Fruit fly (Drosophila melanogaster): Measurements from ENCODE around the gene CG8773.
A peak's percentile ranks its signal among the peaks of the same experiment; 100 is the strongest.

The CG8773 gene

dm6 chr3R:13319873-13320272, 25.3 kb downstream of the CG8773 start (continued):
- no peak for TF ChIP-seq toy (GFP tag; IDR thresholded peaks at IDR 0.05)
- no peak for TF ChIP-seq Doc3 (GFP tag; IDR thresholded peaks at IDR 0.05; ENCODE audit: partially characterized antibody)
- no peak for TF ChIP-seq CG33213 (GFP tag; optimal IDR thresholded peaks at IDR 0.05)
- TF ChIP-seq E2f2 (GFP tag; IDR thresholded peaks at IDR 0.05): no peak
- no peak for TF ChIP-seq sima (GFP tag; optimal IDR thresholded peaks at IDR 0.05)
- no peak for TF ChIP-seq CG6254 (GFP tag; optimal IDR thresholded peaks at IDR 0.05)
- no peak for TF ChIP-seq usp (GFP tag; optimal IDR thresholded peaks at IDR 0.05)
- TF ChIP-seq CG11398 (GFP tag; optimal IDR thresholded peaks at IDR 0.05): no peak
- TF ChIP-seq bigmax (GFP tag; optimal IDR thresholded peaks at IDR 0.05): no peak
- no peak for TF ChIP-seq CG14965 (GFP tag; optimal IDR thresholded peaks at IDR 0.05; ENCODE audit: borderline replicate concordance)
- TF ChIP-seq CG8944 (GFP tag; optimal IDR thresholded peaks at IDR 0.05): no peak
- TF ChIP-seq so (GFP tag; IDR thresholded peaks at IDR 0.05): no peak
- no peak for TF ChIP-seq Kr (GFP tag; optimal IDR thresholded peaks at IDR 0.05)
- TF ChIP-seq nerfin-1 (tag; optimal IDR thresholded peaks at IDR 0.05): no peak
- no peak for TF ChIP-seq disco-r (GFP tag; optimal IDR thresholded peaks at IDR 0.05)
- TF ChIP-seq ewg (GFP tag; optimal IDR thresholded peaks at IDR 0.05): peak; percentile 7
- TF ChIP-seq CG1024 (GFP tag; IDR thresholded peaks at IDR 0.05): no peak
- no peak for TF ChIP-seq CG32772 (GFP tag; IDR thresholded peaks at IDR 0.05)
- TF ChIP-seq CG11093 (GFP tag; IDR thresholded peaks at IDR 0.05): no peak
- peak; percentile 67 for TF ChIP-seq CG12071 (GFP tag; optimal IDR thresholded peaks at IDR 0.05)
- TF ChIP-seq fd64A (GFP tag; optimal IDR thresholded peaks at IDR 0.05): no peak
- TF ChIP-seq repo (GFP tag; optimal IDR thresholded peaks at IDR 0.05): no peak
- TF ChIP-seq Fer1 (GFP tag; optimal IDR thresholded peaks at IDR 0.05): no peak
- TF ChIP-seq stwl (tag; optimal IDR thresholded peaks at IDR 0.05): no peak
- TF ChIP-seq zen2 (GFP tag; IDR thresholded peaks at IDR 0.05; ENCODE audit: partially characterized antibody): no peak
- TF ChIP-seq ind (GFP tag; optimal IDR thresholded peaks at IDR 0.05): no peak
- TF ChIP-seq CG17385 (GFP tag; optimal IDR thresholded peaks at IDR 0.05): peak; percentile 41
- no peak for TF ChIP-seq CG2116 (GFP tag; optimal IDR thresholded peaks at IDR 0.05)
- no peak for TF ChIP-seq chn (GFP tag; optimal IDR thresholded peaks at IDR 0.05)
- TF ChIP-seq CG16863 (GFP tag; optimal IDR thresholded peaks at IDR 0.05): no peak
- no peak for TF ChIP-seq Chrac-16 (GFP tag; optimal IDR thresholded peaks at IDR 0.05)
- TF ChIP-seq Ets97D (GFP tag; optimal IDR thresholded peaks at IDR 0.05): peak; percentile 96
- TF ChIP-seq Meics (GFP tag; optimal IDR thresholded peaks at IDR 0.05): peak; percentile 31
- TF ChIP-seq cas (GFP tag; IDR thresholded peaks at IDR 0.05): no peak
- no peak for TF ChIP-seq CG31365 (tag; optimal IDR thresholded peaks at IDR 0.05)
- TF ChIP-seq Atf-2 (GFP tag; optimal IDR thresholded peaks at IDR 0.05): no peak
- TF ChIP-seq CG8924 (tag; optimal IDR thresholded peaks at IDR 0.05): no peak
- TF ChIP-seq HLH3B (GFP tag; IDR thresholded peaks at IDR 0.05): no peak
- TF ChIP-seq gsb (GFP tag; IDR thresholded peaks at IDR 0.05): no peak
- TF ChIP-seq Camta (GFP tag; optimal IDR thresholded peaks at IDR 0.05): no peak
- TF ChIP-seq CG8290 (GFP tag; optimal IDR thresholded peaks at IDR 0.05): no peak
- TF ChIP-seq CG8290 (tag; optimal IDR thresholded peaks at IDR 0.05): no peak
- TF ChIP-seq CG11723 (GFP tag; optimal IDR thresholded peaks at IDR 0.05): no peak
- TF ChIP-seq Poxn (GFP tag; IDR thresholded peaks at IDR 0.05): no peak
- peak; percentile 8 for TF ChIP-seq CG17912 (GFP tag; optimal IDR thresholded peaks at IDR 0.05)
- no peak for TF ChIP-seq CG3281 (GFP tag; optimal IDR thresholded peaks at IDR 0.05)
- no peak for TF ChIP-seq yki (optimal IDR thresholded peaks at IDR 0.05)
- no peak for TF ChIP-seq Dll (GFP tag; IDR thresholded peaks at IDR 0.05; ENCODE audit: partially characterized antibody)

Measured in whole organism, embryonic.